Fruit fly (Drosophila melanogaster) whole organism, prepupa: Measurements from ENCODE around the gene alpha-Est2.

Experiments used
- CG16779 ChIP-seq: fragments of 200-800 bp; sonication (Bioruptor generic); optimal IDR thresholded peaks from 3 replicates; lab custom pipeline; 2017; ENCODE audit warnings: missing biosample characterization, mild to moderate bottlenecking, missing genetic modification characterization
- CG34406 ChIP-seq: fragments of 200-800 bp; sonication (Bioruptor generic); optimal IDR thresholded peaks from 3 replicates; lab custom pipeline; 2016; ENCODE audit warnings: missing biosample characterization, missing genetic modification characterization
- CG3919 ChIP-seq: fragments of 200-800 bp; sonication (Bioruptor generic); optimal IDR thresholded peaks from 3 replicates; lab custom pipeline; 2016; ENCODE audit warnings: missing biosample characterization, missing genetic modification characterization
- CG4318 ChIP-seq: fragments of 200-800 bp; sonication (Bioruptor generic); optimal IDR thresholded peaks from 3 replicates; lab custom pipeline; 2017; ENCODE audit warnings: missing biosample characterization, mild to moderate bottlenecking, missing genetic modification characterization
- CG6854 ChIP-seq: fragments of 200-800 bp; sonication (Bioruptor generic); optimal IDR thresholded peaks from 2 replicates; lab custom pipeline; 2017; ENCODE audit warnings: missing biosample characterization, mild to moderate bottlenecking, missing genetic modification characterization
- Eip78C ChIP-seq: fragments of 200-800 bp; sonication (Bioruptor generic); peaks from one replicate; lab custom pipeline; 2016; ENCODE audit warnings: missing biosample characterization, missing genetic modification characterization
- Hr39 ChIP-seq: fragments of 200-800 bp; sonication (Bioruptor generic); optimal IDR thresholded peaks from 2 replicates; lab custom pipeline; 2016; ENCODE audit warnings: missing biosample characterization, missing genetic modification characterization
- Lpt ChIP-seq: fragments of 200-800 bp; sonication (Bioruptor generic); optimal IDR thresholded peaks from 3 replicates; lab custom pipeline; 2016; ENCODE audit warnings: missing biosample characterization, missing genetic modification characterization
- OdsH ChIP-seq: fragments of 200-800 bp; sonication (Bioruptor generic); optimal IDR thresholded peaks from 3 replicates; lab custom pipeline; 2016; ENCODE audit warnings: missing biosample characterization, missing genetic modification characterization
- Smox ChIP-seq: fragments of 200-800 bp; sonication (Bioruptor generic); optimal IDR thresholded peaks from 3 replicates; lab custom pipeline; 2016; ENCODE audit warnings: missing biosample characterization, missing genetic modification characterization
- achi ChIP-seq: fragments of 200-800 bp; sonication (Bioruptor generic); optimal IDR thresholded peaks from 3 replicates; lab custom pipeline; 2016; ENCODE audit warnings: missing biosample characterization, missing genetic modification characterization
- esn ChIP-seq: fragments of 200-800 bp; sonication (Bioruptor generic); optimal IDR thresholded peaks from 2 replicates; lab custom pipeline; 2016; ENCODE audit warnings: missing biosample characterization, mild to moderate bottlenecking, missing genetic modification characterization, moderate library complexity
- fkh ChIP-seq: fragments of 200-800 bp; sonication (Bioruptor generic); optimal IDR thresholded peaks from 3 replicates; lab custom pipeline; 2017; ENCODE audit warnings: missing biosample characterization, mild to moderate bottlenecking, missing genetic modification characterization, moderate library complexity
- lz ChIP-seq: fragments of 200-800 bp; sonication (Bioruptor generic); optimal IDR thresholded peaks from 3 replicates; lab custom pipeline; 2016; ENCODE audit warnings: missing biosample characterization, missing genetic modification characterization

- no peak for TF ChIP-seq fkh (GFP tag; lab: Kevin White, UChicago)
- no peak for TF ChIP-seq Smox (GFP tag; lab: Kevin White, UChicago)
- no peak for TF ChIP-seq Hr39
- no peak for TF ChIP-seq esn (GFP tag; lab: Kevin White, UChicago)
- TF ChIP-seq achi = no peak
- no peak for TF ChIP-seq CG3919 (GFP tag; lab: Kevin White, UChicago)
- TF ChIP-seq lz (GFP tag; lab: Kevin White, UChicago) = no peak
- TF ChIP-seq CG4318 = no peak
- no peak for TF ChIP-seq OdsH (GFP tag; lab: Kevin White, UChicago)
- peak; percentile 46 for TF ChIP-seq Eip78C (GFP tag; lab: Kevin White, UChicago)
- TF ChIP-seq CG6854 = no peak
- no peak for TF ChIP-seq CG34406
- TF ChIP-seq Lpt (GFP tag; lab: Kevin White, UChicago) = no peak
- TF ChIP-seq CG16779 (tag; lab: Kevin White, UChicago) = no peak
Measured at dm6 chr3R:7530184-7530821, 11.3 kb upstream of the alpha-Est2 start, which contains the start of the genes Rtnl2 and alphaTub84D.
